Worm (Caenorhabditis elegans): ENCODE measurements around the gene B0554.2.

B0554.2 gene

DNA sequence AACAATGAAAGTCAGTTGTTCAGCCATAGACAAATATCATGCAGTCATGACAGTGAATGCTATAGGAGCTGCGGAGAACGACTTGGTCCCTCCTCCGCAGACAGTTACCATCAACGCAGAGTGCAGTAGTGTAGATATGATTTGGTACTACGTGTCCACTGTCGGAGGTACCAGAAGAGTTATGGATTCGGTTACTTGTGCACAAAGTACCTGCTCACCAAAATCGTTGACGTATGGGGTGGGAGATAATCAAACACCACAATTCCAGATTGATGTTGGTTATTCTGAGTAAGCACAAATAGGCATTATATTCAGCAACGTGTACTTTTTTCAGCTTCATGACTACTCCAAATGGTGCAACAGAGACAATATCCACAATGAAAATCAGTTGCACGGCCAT lies 1.0 kb upstream of the B0554.2 start:
- TF ChIP-seq sem-2 (GFP tag; optimal IDR thresholded peaks at IDR 0.05) (no peak), zip-8 (tag; optimal IDR thresholded peaks at IDR 0.05) (no peak), flh-1 (GFP tag; optimal IDR thresholded peaks at IDR 0.05) (no peak), mep-1 (tag; optimal IDR thresholded peaks at IDR 0.05) (no peak), ham-2 (GFP tag; optimal IDR thresholded peaks at IDR 0.05) (no peak), blmp-1 (tag; optimal IDR thresholded peaks at IDR 0.05) (no peak), bed-3 (GFP tag; optimal IDR thresholded peaks at IDR 0.05) (no peak), nhr-76 (tag; optimal IDR thresholded peaks at IDR 0.05) (no peak)

DNA sequence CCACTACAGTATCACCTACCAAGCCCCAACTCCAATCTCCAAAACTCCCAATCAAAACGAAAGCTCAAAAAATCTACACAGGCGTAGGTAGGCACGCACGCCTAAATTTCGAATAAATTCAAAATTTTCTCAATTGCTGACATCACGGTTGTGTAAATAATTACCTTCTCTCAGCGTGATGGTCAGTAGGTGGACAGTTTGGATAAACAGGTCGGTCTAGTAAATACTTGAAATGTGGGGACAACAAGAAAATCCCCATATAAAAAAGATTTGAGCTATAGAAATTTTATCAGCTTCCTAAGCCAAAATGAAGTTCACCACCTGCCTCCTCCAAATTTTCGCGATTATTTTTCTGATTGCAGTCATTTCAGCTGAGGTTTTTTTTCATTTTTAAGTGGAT lies 4.1 kb downstream of the B0554.2 start, which contains the start of gene B0554.1:
B0554.1 (plus strand) TSS at position 301 of the 400 bp plus-strand sequence.
- TF ChIP-seq unc-120 (tag; optimal IDR thresholded peaks at IDR 0.05; ENCODE audit: poor library complexity, severe bottlenecking): no peak

DNA sequence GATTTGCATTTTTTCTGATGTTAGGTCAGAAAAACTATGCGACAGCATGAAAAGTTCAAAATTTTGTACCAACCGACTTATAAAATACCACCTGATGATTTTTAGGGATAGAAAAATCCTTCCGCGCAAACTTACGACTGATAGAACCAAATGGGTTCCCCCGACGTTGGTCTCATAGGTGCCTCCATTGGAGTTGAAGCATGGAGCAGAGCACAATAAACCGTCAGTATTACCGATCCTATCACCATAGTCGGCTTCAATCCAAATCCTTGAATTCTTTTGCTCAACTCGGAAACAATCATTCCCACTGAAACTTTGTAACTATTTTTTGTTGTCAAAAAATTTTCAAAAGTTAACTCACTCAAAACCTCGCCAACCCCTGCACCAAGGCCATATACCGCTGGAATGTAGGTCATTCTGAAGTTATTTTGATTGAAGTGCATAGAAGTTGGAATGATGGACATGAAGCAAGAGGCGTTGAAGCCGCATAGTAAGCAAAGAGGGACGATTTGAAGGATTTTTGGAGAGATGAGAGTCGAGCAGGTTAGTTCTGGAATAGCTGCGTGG lies 5.3 kb downstream of the B0554.2 start:
- no peak for TF ChIP-seq nhr-12 (tag; optimal IDR thresholded peaks at IDR 0.05)
- no peak for TF ChIP-seq ceh-39 (tag; optimal IDR thresholded peaks at IDR 0.05)
- TF ChIP-seq lin-13 (tag; optimal IDR thresholded peaks at IDR 0.05): no peak
- TF ChIP-seq ham-2 (GFP tag; optimal IDR thresholded peaks at IDR 0.05): no peak
- no peak for TF ChIP-seq sptf-1 (tag; optimal IDR thresholded peaks at IDR 0.05)
- no peak for TF ChIP-seq nhr-2 (tag; optimal IDR thresholded peaks at IDR 0.05)
- TF ChIP-seq mab-5 (tag; optimal IDR thresholded peaks at IDR 0.05): no peak
- no peak for TF ChIP-seq bed-3 (GFP tag; optimal IDR thresholded peaks at IDR 0.05)
- TF ChIP-seq cnd-1 (tag; optimal IDR thresholded peaks at IDR 0.05): no peak
- no peak for TF ChIP-seq sem-2 (GFP tag; optimal IDR thresholded peaks at IDR 0.05)
- TF ChIP-seq nhr-28 (tag; optimal IDR thresholded peaks at IDR 0.05): no peak
- no peak for TF ChIP-seq tbx-8 (GFP tag; optimal IDR thresholded peaks at IDR 0.05)
- TF ChIP-seq flh-1 (GFP tag; optimal IDR thresholded peaks at IDR 0.05): no peak
- no peak for TF ChIP-seq nhr-237 (tag; optimal IDR thresholded peaks at IDR 0.05)
- no peak for TF ChIP-seq nhr-76 (tag; optimal IDR thresholded peaks at IDR 0.05)
- no peak for TF ChIP-seq hlh-1 (tag; optimal IDR thresholded peaks at IDR 0.05)
- TF ChIP-seq zip-8 (tag; optimal IDR thresholded peaks at IDR 0.05): no peak
- TF ChIP-seq drap-1 (GFP tag; optimal IDR thresholded peaks at IDR 0.05): no peak
- TF ChIP-seq lin-32 (GFP tag; optimal IDR thresholded peaks at IDR 0.05): no peak

DNA sequence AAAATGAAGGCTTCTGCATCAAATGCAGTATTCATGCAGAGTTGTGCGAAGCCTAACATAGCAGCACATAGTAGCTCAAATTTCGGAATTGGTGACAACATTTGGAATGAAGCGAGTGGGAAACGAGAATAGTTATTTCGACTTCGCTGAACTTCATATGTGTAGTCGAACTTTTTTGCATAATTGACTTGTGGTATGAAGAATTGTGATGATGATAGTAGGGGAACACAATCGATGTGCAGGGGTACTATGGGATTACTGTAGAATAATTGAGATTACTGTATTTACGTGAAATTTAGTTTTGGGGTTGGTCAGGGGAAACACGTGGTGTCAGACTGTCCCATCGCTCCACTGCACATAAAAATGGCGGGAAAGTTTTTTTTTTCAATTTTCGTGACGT lies 6.9 kb downstream of the B0554.2 start, which contains the start of gene B0554.7:
B0554.7 (minus strand) TSS at position 101 of the 400 bp plus-strand sequence.
- TF ChIP-seq mep-1 (tag; optimal IDR thresholded peaks at IDR 0.05): no peak
- no peak for TF ChIP-seq ceh-83 (GFP tag; optimal IDR thresholded peaks at IDR 0.05)

DNA sequence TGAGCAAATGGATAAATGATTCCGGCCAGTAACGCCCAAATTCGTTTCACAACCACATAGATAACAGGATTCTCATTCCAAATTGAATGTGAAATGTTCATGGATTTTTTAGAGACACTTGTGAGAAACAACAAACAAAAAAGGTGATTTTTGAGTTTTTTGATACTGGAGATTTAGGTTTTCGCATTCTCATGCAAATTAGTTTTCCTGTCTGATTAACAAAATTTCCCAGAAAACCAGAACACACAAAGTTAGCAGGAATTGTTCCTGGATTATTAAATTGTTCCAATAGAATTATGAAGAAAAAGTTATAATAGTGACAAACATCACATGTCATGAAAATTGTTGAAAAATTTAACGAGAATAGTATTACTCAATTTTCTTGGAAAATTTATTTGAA lies 9.2 kb downstream of the B0554.2 start, which contains the start of gene srh-33:
srh-33 (minus strand) TSS at position 101 of the 400 bp plus-strand sequence.
- no peak for TF ChIP-seq unc-120 (tag; optimal IDR thresholded peaks at IDR 0.05; ENCODE audit: poor library complexity, severe bottlenecking)
- no peak for TF ChIP-seq ceh-39 (tag; optimal IDR thresholded peaks at IDR 0.05)
- TF ChIP-seq cnd-1 (tag; optimal IDR thresholded peaks at IDR 0.05): no peak
- no peak for TF ChIP-seq unc-62 (GFP tag; optimal IDR thresholded peaks at IDR 0.05)
- TF ChIP-seq hlh-1 (tag; optimal IDR thresholded peaks at IDR 0.05): no peak
- no peak for TF ChIP-seq sem-2 (GFP tag; optimal IDR thresholded peaks at IDR 0.05)
- TF ChIP-seq ceh-43 (GFP tag; optimal IDR thresholded peaks at IDR 0.05): no peak
- no peak for TF ChIP-seq bed-3 (GFP tag; optimal IDR thresholded peaks at IDR 0.05)
- no peak for TF ChIP-seq ces-1 (GFP tag; optimal IDR thresholded peaks at IDR 0.05)
- no peak for TF ChIP-seq flh-1 (GFP tag; optimal IDR thresholded peaks at IDR 0.05)
- no peak for TF ChIP-seq snpc-4 (tag; optimal IDR thresholded peaks at IDR 0.05)
- no peak for TF ChIP-seq nhr-237 (tag; optimal IDR thresholded peaks at IDR 0.05)

DNA sequence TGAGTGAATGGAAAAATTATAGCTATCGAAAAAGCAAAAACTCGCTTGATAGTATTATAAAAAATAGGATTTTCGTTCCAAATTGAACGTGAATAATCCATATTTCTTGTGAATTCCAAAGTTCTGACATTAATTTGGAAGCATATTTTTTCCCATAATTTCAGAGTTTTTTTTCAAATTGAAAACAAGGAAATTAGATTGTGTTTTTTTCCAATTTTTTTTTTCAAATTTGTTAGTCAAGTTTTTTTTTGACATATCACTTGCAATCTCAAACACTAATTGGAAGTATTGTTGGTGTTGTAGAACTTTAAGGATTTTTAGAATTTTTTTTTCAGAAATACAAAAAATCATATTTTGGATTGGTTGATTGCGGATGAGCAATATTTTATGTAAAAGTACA lies 12.6 kb downstream of the B0554.2 start, which contains the start of gene srh-34:
srh-34 (minus strand) TSS at position 101 of the 400 bp plus-strand sequence.
- TF ChIP-seq blmp-1 (tag; optimal IDR thresholded peaks at IDR 0.05): no peak
- no peak for TF ChIP-seq mab-5 (tag; optimal IDR thresholded peaks at IDR 0.05)
- no peak for TF ChIP-seq nhr-237 (tag; optimal IDR thresholded peaks at IDR 0.05)
- TF ChIP-seq mls-2 (tag; optimal IDR thresholded peaks at IDR 0.05): no peak
- TF ChIP-seq ces-1 (GFP tag; optimal IDR thresholded peaks at IDR 0.05): no peak
- no peak for TF ChIP-seq unc-120 (tag; optimal IDR thresholded peaks at IDR 0.05; ENCODE audit: poor library complexity, severe bottlenecking)
- no peak for TF ChIP-seq nhr-28 (tag; optimal IDR thresholded peaks at IDR 0.05)
- no peak for TF ChIP-seq tbx-8 (GFP tag; optimal IDR thresholded peaks at IDR 0.05)
- TF ChIP-seq M03D4.4 (tag; optimal IDR thresholded peaks at IDR 0.05): no peak
- no peak for TF ChIP-seq nhr-2 (tag; optimal IDR thresholded peaks at IDR 0.05)
- TF ChIP-seq lsy-2 (tag; optimal IDR thresholded peaks at IDR 0.05): no peak
- no peak for TF ChIP-seq ztf-11 (tag; optimal IDR thresholded peaks at IDR 0.05)

Data from whole organism, mixed stage, embryonic.